Fruit fly (Drosophila melanogaster): ENCODE data around the gene Fadd.

Gene Fadd

dm6 chr3R:22025320-22025719 lies 8.9 kb upstream of the Fadd start, which contains the start of gene CG6028:
Gene CG6028 (minus strand): TSS chr3R:22025506.
- no peak for TF ChIP-seq Dll (optimal IDR thresholded peaks at IDR 0.05)
- no peak for TF ChIP-seq usp (GFP tag; optimal IDR thresholded peaks at IDR 0.05)

- TF ChIP-seq Dll (optimal IDR thresholded peaks at IDR 0.05) (no peak), usp (GFP tag; optimal IDR thresholded peaks at IDR 0.05) (no peak), psq (optimal IDR thresholded peaks at IDR 0.05) (no peak), EcR (GFP tag; optimal IDR thresholded peaks at IDR 0.05) (no peak), pan (optimal IDR thresholded peaks at IDR 0.05) (no peak), CG8478 (optimal IDR thresholded peaks at IDR 0.05) (no peak)
These were observed 7.1 kb upstream of the Fadd start, which contains the start of the genes Cchl and ND-42 for dm6 chr3R:22026922-22027742. Gene Cchl (minus strand): TSS chr3R:22027480. Gene ND-42 (plus strand): TSS chr3R:22027709.

- TF ChIP-seq usp (GFP tag; optimal IDR thresholded peaks at IDR 0.05) (no peak), pan (optimal IDR thresholded peaks at IDR 0.05) (no peak), Dll (optimal IDR thresholded peaks at IDR 0.05) (no peak), psq (optimal IDR thresholded peaks at IDR 0.05) (no peak), CG8478 (optimal IDR thresholded peaks at IDR 0.05) (no peak), EcR (GFP tag; optimal IDR thresholded peaks at IDR 0.05) (no peak)
These were observed 6.5 kb upstream of the Fadd start for dm6 chr3R:22027743-22028099.

dm6 chr3R:22031738-22032137 lies 2.5 kb upstream of the Fadd start, which contains the start of gene CG13409:
Gene CG13409 (minus strand): TSS chr3R:22031900.
- TF ChIP-seq EcR (GFP tag; optimal IDR thresholded peaks at IDR 0.05): no peak
- no peak for TF ChIP-seq psq (optimal IDR thresholded peaks at IDR 0.05)
- no peak for TF ChIP-seq pan (optimal IDR thresholded peaks at IDR 0.05)
- no peak for TF ChIP-seq Dll (optimal IDR thresholded peaks at IDR 0.05)
- no peak for TF ChIP-seq CG8478 (optimal IDR thresholded peaks at IDR 0.05)
- TF ChIP-seq usp (GFP tag; optimal IDR thresholded peaks at IDR 0.05): no peak

dm6 chr3R:22035552-22035951 lies 1.3 kb downstream of the Fadd start:
- TF ChIP-seq pan (optimal IDR thresholded peaks at IDR 0.05) (no peak), CG8478 (optimal IDR thresholded peaks at IDR 0.05) (no peak), EcR (GFP tag; optimal IDR thresholded peaks at IDR 0.05) (no peak), psq (optimal IDR thresholded peaks at IDR 0.05) (no peak), usp (GFP tag; optimal IDR thresholded peaks at IDR 0.05) (no peak), Dll (optimal IDR thresholded peaks at IDR 0.05) (no peak)

- no peak for TF ChIP-seq usp (GFP tag; optimal IDR thresholded peaks at IDR 0.05)
- no peak for TF ChIP-seq psq (optimal IDR thresholded peaks at IDR 0.05)
- no peak for TF ChIP-seq CG8478 (optimal IDR thresholded peaks at IDR 0.05)
- TF ChIP-seq EcR (GFP tag; optimal IDR thresholded peaks at IDR 0.05): no peak
These were observed 5.2 kb downstream of the Fadd start for dm6 chr3R:22039480-22039879.

- no peak for TF ChIP-seq Dll (optimal IDR thresholded peaks at IDR 0.05)
- no peak for TF ChIP-seq usp (GFP tag; optimal IDR thresholded peaks at IDR 0.05)
- no peak for TF ChIP-seq EcR (GFP tag; optimal IDR thresholded peaks at IDR 0.05)
- no peak for TF ChIP-seq psq (optimal IDR thresholded peaks at IDR 0.05)
- TF ChIP-seq pan (optimal IDR thresholded peaks at IDR 0.05): no peak
- no peak for TF ChIP-seq CG8478 (optimal IDR thresholded peaks at IDR 0.05)
These were observed 6.1 kb downstream of the Fadd start for dm6 chr3R:22040400-22040799.

- TF ChIP-seq Dll (optimal IDR thresholded peaks at IDR 0.05) (peak; percentile 43), usp (GFP tag; optimal IDR thresholded peaks at IDR 0.05) (no peak)
These were observed 7.5 kb downstream of the Fadd start, which contains the start of gene how for dm6 chr3R:22041625-22042282. Gene how (plus strand): TSS chr3R:22042191.

- no peak for TF ChIP-seq pan (optimal IDR thresholded peaks at IDR 0.05)
- no peak for TF ChIP-seq CG8478 (optimal IDR thresholded peaks at IDR 0.05)
- TF ChIP-seq psq (optimal IDR thresholded peaks at IDR 0.05): no peak
- no peak for TF ChIP-seq Dll (optimal IDR thresholded peaks at IDR 0.05)
- no peak for TF ChIP-seq EcR (GFP tag; optimal IDR thresholded peaks at IDR 0.05)
- TF ChIP-seq usp (GFP tag; optimal IDR thresholded peaks at IDR 0.05): no peak
These were observed 8.1 kb downstream of the Fadd start for dm6 chr3R:22042283-22042875.

dm6 chr3R:22042982-22043381 lies 8.7 kb downstream of the Fadd start:
- TF ChIP-seq EcR (GFP tag; optimal IDR thresholded peaks at IDR 0.05) (no peak), CG8478 (optimal IDR thresholded peaks at IDR 0.05) (no peak), usp (GFP tag; optimal IDR thresholded peaks at IDR 0.05) (no peak), pan (optimal IDR thresholded peaks at IDR 0.05) (no peak), psq (optimal IDR thresholded peaks at IDR 0.05) (no peak), Dll (optimal IDR thresholded peaks at IDR 0.05) (no peak)

- TF ChIP-seq pan (optimal IDR thresholded peaks at IDR 0.05): no peak
- TF ChIP-seq EcR (GFP tag; optimal IDR thresholded peaks at IDR 0.05): peak; percentile 8 to 74
These were observed 9.6 kb downstream of the Fadd start for dm6 chr3R:22043748-22044402.

dm6 chr3R:22044443-22044970 lies 10.3 kb downstream of the Fadd start:
- no peak for TF ChIP-seq psq (optimal IDR thresholded peaks at IDR 0.05)
- no peak for TF ChIP-seq Dll (optimal IDR thresholded peaks at IDR 0.05)
- no peak for TF ChIP-seq usp (GFP tag; optimal IDR thresholded peaks at IDR 0.05)
- no peak for TF ChIP-seq EcR (GFP tag; optimal IDR thresholded peaks at IDR 0.05)
